Fruit fly (Drosophila melanogaster): Measurements from ENCODE around the gene jigr1.

jigr1 gene

dm6 chr3R:25623800-25624791, 13.5 kb upstream of the jigr1 start, which contains the start of gene Npl4 (continued):
- peak; percentile 29 for TF ChIP-seq dsx (GFP tag; optimal IDR thresholded peaks at IDR 0.05; ENCODE audit: poor library complexity, severe bottlenecking)
- no peak for TF ChIP-seq fd59A (GFP tag; optimal IDR thresholded peaks at IDR 0.05)
- TF ChIP-seq Eip78C (GFP tag), result peak; percentile 46
- no peak for TF ChIP-seq CG3919 (GFP tag; optimal IDR thresholded peaks at IDR 0.05)
- no peak for TF ChIP-seq ss (GFP tag; optimal IDR thresholded peaks at IDR 0.05)
- peak; percentile 35 for TF ChIP-seq CG11762 (GFP tag; optimal IDR thresholded peaks at IDR 0.05; ENCODE audit: insufficient read depth)
- peak; percentile 11 for TF ChIP-seq Eip75B (GFP tag; optimal IDR thresholded peaks at IDR 0.05)
- no peak for TF ChIP-seq spab (GFP tag; optimal IDR thresholded peaks at IDR 0.05)
- TF ChIP-seq Sox15 (GFP tag; optimal IDR thresholded peaks at IDR 0.05), result no peak
- no peak for TF ChIP-seq CG1621 (tag; optimal IDR thresholded peaks at IDR 0.05)
- no peak for TF ChIP-seq pdm3 (GFP tag; optimal IDR thresholded peaks at IDR 0.05)
- TF ChIP-seq CG8632 (GFP tag; optimal IDR thresholded peaks at IDR 0.05), result no peak

- no peak for TF ChIP-seq OdsH (GFP tag; optimal IDR thresholded peaks at IDR 0.05)
- no peak for TF ChIP-seq achi (GFP tag; optimal IDR thresholded peaks at IDR 0.05)
- no peak for TF ChIP-seq CG9139 (GFP tag; optimal IDR thresholded peaks at IDR 0.05)
- no peak for TF ChIP-seq CG3032 (tag; optimal IDR thresholded peaks at IDR 0.05)
- no peak for TF ChIP-seq eg (GFP tag; IDR thresholded peaks at IDR 0.05)
- TF ChIP-seq Ets96B (tag; optimal IDR thresholded peaks at IDR 0.05), result no peak
- TF ChIP-seq svp (GFP tag), result peak; percentile 92
- TF ChIP-seq Hr39 (GFP tag; optimal IDR thresholded peaks at IDR 0.05), result no peak
Observed at dm6 chr3R:25625940-25626624, 11.6 kb upstream of the jigr1 start.

dm6 chr3R:25626625-25627275, 10.9 kb upstream of the jigr1 start, which contains the start of gene Ssadh:
Gene Ssadh (minus strand): TSS chr3R:25626924.
- TF ChIP-seq CG7368 (GFP tag; optimal IDR thresholded peaks at IDR 0.05) (no peak), Eip78C (GFP tag) (peak; percentile 49), topi (GFP tag; optimal IDR thresholded peaks at IDR 0.05) (no peak), Hr38 (GFP tag; optimal IDR thresholded peaks at IDR 0.05) (no peak), spab (GFP tag; optimal IDR thresholded peaks at IDR 0.05) (no peak), cyc (GFP tag; optimal IDR thresholded peaks at IDR 0.05) (no peak), achi (GFP tag; optimal IDR thresholded peaks at IDR 0.05) (no peak), CG10669 (GFP tag; optimal IDR thresholded peaks at IDR 0.05) (no peak), fkh (GFP tag; optimal IDR thresholded peaks at IDR 0.05) (no peak), Ets21C (GFP tag; optimal IDR thresholded peaks at IDR 0.05) (no peak), esn (GFP tag; optimal IDR thresholded peaks at IDR 0.05) (peak; percentile 6)

dm6 chr3R:25628657-25629056, 9.0 kb upstream of the jigr1 start:
- TF ChIP-seq Ets96B (tag; optimal IDR thresholded peaks at IDR 0.05), result no peak
- TF ChIP-seq achi (GFP tag; optimal IDR thresholded peaks at IDR 0.05), result no peak
- no peak for TF ChIP-seq CG3032 (tag; optimal IDR thresholded peaks at IDR 0.05)

dm6 chr3R:25630541-25630940, 7.1 kb upstream of the jigr1 start:
- TF ChIP-seq ss (GFP tag; optimal IDR thresholded peaks at IDR 0.05), result no peak
- no peak for TF ChIP-seq CG1621 (tag; optimal IDR thresholded peaks at IDR 0.05)
- TF ChIP-seq esn (GFP tag; optimal IDR thresholded peaks at IDR 0.05), result no peak
- no peak for TF ChIP-seq CG6854 (GFP tag; optimal IDR thresholded peaks at IDR 0.05)
- TF ChIP-seq Eip75B (GFP tag; optimal IDR thresholded peaks at IDR 0.05), result no peak
